Worm (Caenorhabditis elegans) whole organism, L4 larva: ENCODE measurements around the gene C27F2.4.

Experiments used
- R02D3.7 ChIP-seq: fragments of 150-350 bp; sonication (generic microtip); optimal IDR thresholded peaks from 3 replicates; lab custom pipeline; 2014; ENCODE audit warnings: missing biosample characterization, missing genetic modification characterization
- aha-1 ChIP-seq: fragments of 150-350 bp; peaks from one replicate; lab custom pipeline; 2014; ENCODE audit warnings: missing biosample characterization, missing genetic modification characterization
- aly-2 ChIP-seq: sonication (generic microtip); optimal IDR thresholded peaks from 2 replicates; lab custom pipeline; 2018; ENCODE audit warnings: missing biosample characterization, missing genetic modification characterization
- ceh-28 ChIP-seq: fragments of 150-350 bp; optimal IDR thresholded peaks from 2 replicates; lab custom pipeline; 2014; ENCODE audit warnings: missing biosample characterization, missing genetic modification reagents, missing genetic modification characterization
- fkh-10 ChIP-seq: fragments of 150-350 bp; optimal IDR thresholded peaks from 2 replicates; lab custom pipeline; 2014; ENCODE audit warnings: missing biosample characterization, missing genetic modification reagents, missing genetic modification characterization
- fos-1 ChIP-seq: fragments of 150-350 bp; optimal IDR thresholded peaks from 2 replicates; lab custom pipeline; 2014; ENCODE audit warnings: missing biosample characterization, missing genetic modification characterization
- gei-8 ChIP-seq: fragments of 200-800 bp; sonication (Bioruptor generic); optimal IDR thresholded peaks from 2 replicates; lab custom pipeline; 2018; ENCODE audit warnings: mild to moderate bottlenecking, missing genetic modification characterization, missing compliant biosample characterization
- lin-15B ChIP-seq: fragments of 150-350 bp; sonication (generic microtip); optimal IDR thresholded peaks from 3 replicates; lab custom pipeline; 2014; ENCODE audit warnings: missing biosample characterization, missing genetic modification characterization
- lin-39 ChIP-seq: fragments of 150-350 bp; optimal IDR thresholded peaks from 2 replicates; lab custom pipeline; 2014; ENCODE audit warnings: missing biosample characterization, missing genetic modification reagents, missing genetic modification characterization
- nhr-237 ChIP-seq: sonication (generic microtip); optimal IDR thresholded peaks from 2 replicates; lab custom pipeline; 2017; ENCODE audit warnings: missing biosample characterization, missing genetic modification characterization
- nhr-48 ChIP-seq: sonication (generic microtip); optimal IDR thresholded peaks from 2 replicates; lab custom pipeline; 2016; ENCODE audit warnings: mild to moderate bottlenecking, missing genetic modification characterization, missing compliant biosample characterization
- nhr-76 ChIP-seq: fragments of 150-350 bp; optimal IDR thresholded peaks from 2 replicates; lab custom pipeline; 2014; ENCODE audit warnings: missing biosample characterization, missing genetic modification characterization
- php-3 ChIP-seq: fragments of 200-800 bp; sonication (Bioruptor generic); IDR thresholded peaks from 2 replicates; pipeline ENCODE4 v1.3.6; 2022; ENCODE audit warnings: missing genetic modification reagents, missing genetic modification characterization, missing compliant biosample characterization
- set-16 ChIP-seq: fragments of 200-800 bp; sonication (Bioruptor generic); IDR thresholded peaks from 2 replicates; pipeline ENCODE4 v1.3.6; 2022; ENCODE audit warnings: missing genetic modification reagents, missing genetic modification characterization, missing compliant biosample characterization

DNA sequence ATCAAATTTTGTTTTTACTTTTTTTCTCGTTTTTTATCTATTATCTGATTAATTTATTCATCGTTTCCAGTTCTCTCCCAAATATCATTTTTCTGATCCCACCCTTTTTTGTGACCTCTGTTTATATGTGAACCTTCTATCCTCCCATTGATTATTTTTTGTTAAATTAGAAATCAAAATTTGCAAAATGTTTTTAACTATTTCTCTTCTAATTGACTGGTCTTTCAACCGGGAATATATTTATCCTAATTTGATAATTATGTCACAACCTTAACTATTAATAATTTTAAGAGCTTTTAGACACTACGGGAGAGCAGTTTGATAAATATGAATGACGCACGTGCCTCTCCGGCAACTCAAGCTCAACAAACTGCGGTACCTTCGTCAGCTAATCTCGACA, 15.9 kb downstream of the C27F2.4 start, which contains the start of gene ntl-9:
- no peak for TF ChIP-seq fkh-10 (GFP tag; lab: Kevin White, UChicago)
- TF ChIP-seq lin-39 (tag; lab: Kevin White, UChicago), result no peak
- no peak for TF ChIP-seq fos-1 (tag; lab: Kevin White, UChicago)
- no peak for TF ChIP-seq ceh-28 (tag; lab: Kevin White, UChicago)
- no peak for TF ChIP-seq nhr-48
- no peak for TF ChIP-seq lin-15B (tag; lab: Kevin White, UChicago)
- no peak for TF ChIP-seq aha-1 (tag; lab: Kevin White, UChicago)
- no peak for TF ChIP-seq nhr-237 (tag; lab: Kevin White, UChicago)
- no peak for TF ChIP-seq R02D3.7 (tag; lab: Kevin White, UChicago)
- no peak for TF ChIP-seq set-16 (GFP tag; lab: Robert Waterston, UW)
- no peak for TF ChIP-seq php-3 (GFP tag; lab: Robert Waterston, UW)
- TF ChIP-seq gei-8 (GFP tag; lab: Kevin White, UChicago), result no peak
- no peak for TF ChIP-seq aly-2 (tag; lab: Kevin White, UChicago)
- TF ChIP-seq nhr-76 (tag; lab: Kevin White, UChicago), result no peak
